Fruit fly (Drosophila melanogaster) whole organism, pupa: ENCODE results near the gene CG31675.

ENCODE experiments used
- CG12605 ChIP-seq: fragments of 200-800 bp; sonication (Bioruptor generic); IDR thresholded peaks from 2 replicates; pipeline ENCODE4 v1.3.6; 2022; ENCODE audit warnings: missing biosample characterization, missing genetic modification characterization
- CG13204 ChIP-seq: fragments of 200-800 bp; sonication (Bioruptor generic); optimal IDR thresholded peaks from 2 replicates; lab custom pipeline; 2018; ENCODE audit warnings: missing biosample characterization, mild to moderate bottlenecking, missing genetic modification characterization, moderate library complexity
- CG14655 ChIP-seq: fragments of 200-800 bp; sonication (Bioruptor generic); optimal IDR thresholded peaks from 3 replicates; lab custom pipeline; 2017; ENCODE audit warnings: mild to moderate bottlenecking, missing biosample characterization, missing genetic modification reagents, missing genetic modification characterization
- CG17806 ChIP-seq: fragments of 200-800 bp; sonication (Bioruptor generic); optimal IDR thresholded peaks from 2 replicates; lab custom pipeline; 2018; ENCODE audit warnings: missing biosample characterization, mild to moderate bottlenecking, missing genetic modification characterization, moderate library complexity
- CG34367 ChIP-seq: fragments of 200-800 bp; sonication (Bioruptor generic); optimal IDR thresholded peaks from 2 replicates; lab custom pipeline; 2018; ENCODE audit warnings: missing biosample characterization, mild to moderate bottlenecking, missing genetic modification characterization
- CG8301 ChIP-seq: fragments of 200-800 bp; sonication (Bioruptor generic); optimal IDR thresholded peaks from 2 replicates; lab custom pipeline; 2018; ENCODE audit warnings: missing biosample characterization, mild to moderate bottlenecking, missing genetic modification characterization
- CG9948 ChIP-seq: fragments of 200-800 bp; sonication (Bioruptor generic); optimal IDR thresholded peaks from 2 replicates; lab custom pipeline; 2018; ENCODE audit warnings: missing biosample characterization, mild to moderate bottlenecking, missing genetic modification characterization, moderate library complexity
- D1 ChIP-seq: fragments of 200-800 bp; sonication (Bioruptor generic); optimal IDR thresholded peaks from 2 replicates; lab custom pipeline; 2018; ENCODE audit warnings: missing biosample characterization, mild to moderate bottlenecking, missing genetic modification characterization, moderate library complexity
- EcR ChIP-seq: fragments of 200-800 bp; sonication (Bioruptor generic); optimal IDR thresholded peaks from 3 replicates; lab custom pipeline; 2019; ENCODE audit warnings: missing biosample characterization, missing genetic modification characterization, mild to moderate bottlenecking, moderate library complexity, missing genetic modification reagents
- Pif1A ChIP-seq: fragments of 200-800 bp; sonication (Bioruptor generic); optimal IDR thresholded peaks from 3 replicates; lab custom pipeline; 2016; ENCODE audit warnings: missing biosample characterization, missing genetic modification characterization
- Pif1B ChIP-seq: fragments of 200-800 bp; sonication (Bioruptor generic); optimal IDR thresholded peaks from 3 replicates; lab custom pipeline; 2016; ENCODE audit warnings: missing biosample characterization, missing genetic modification characterization
- Snoo ChIP-seq: fragments of 200-800 bp; sonication (Bioruptor generic); optimal IDR thresholded peaks from 3 replicates; lab custom pipeline; 2017; ENCODE audit warnings: missing biosample characterization, mild to moderate bottlenecking, missing genetic modification characterization, inconsistent platforms
- fd96Ca ChIP-seq: fragments of 200-800 bp; sonication (Bioruptor generic); IDR thresholded peaks from 3 replicates; pipeline ENCODE4 v1.3.6; 2022; ENCODE audit warnings: missing biosample characterization, missing genetic modification characterization
- gl ChIP-seq: fragments of 200-800 bp; sonication (Bioruptor generic); optimal IDR thresholded peaks from 2 replicates; lab custom pipeline; 2018; ENCODE audit warnings: missing biosample characterization, mild to moderate bottlenecking, missing genetic modification characterization

dm6 chr2L:20880476-20880875 is 12.9 kb downstream of the CG31675 start:
- TF ChIP-seq CG14655 (no peak), Snoo (peak; percentile 38), EcR (GFP tag; lab: Kevin White, UChicago) (no peak), Pif1B (GFP tag; lab: Kevin White, UChicago) (no peak), CG8301 (tag; lab: Kevin White, UChicago) (no peak), D1 (tag; lab: Kevin White, UChicago) (no peak), CG9948 (no peak), CG12605 (GFP tag; lab: Robert Waterston, UW) (no peak), CG13204 (GFP tag; lab: Kevin White, UChicago) (no peak), Pif1A (GFP tag; lab: Kevin White, UChicago) (no peak), gl (no peak), fd96Ca (no peak), CG17806 (tag; lab: Kevin White, UChicago) (no peak), CG34367 (tag; lab: Kevin White, UChicago) (no peak)
